Worm (Caenorhabditis elegans): ENCODE measurements around the gene str-89.

The str-89 gene

DNA sequence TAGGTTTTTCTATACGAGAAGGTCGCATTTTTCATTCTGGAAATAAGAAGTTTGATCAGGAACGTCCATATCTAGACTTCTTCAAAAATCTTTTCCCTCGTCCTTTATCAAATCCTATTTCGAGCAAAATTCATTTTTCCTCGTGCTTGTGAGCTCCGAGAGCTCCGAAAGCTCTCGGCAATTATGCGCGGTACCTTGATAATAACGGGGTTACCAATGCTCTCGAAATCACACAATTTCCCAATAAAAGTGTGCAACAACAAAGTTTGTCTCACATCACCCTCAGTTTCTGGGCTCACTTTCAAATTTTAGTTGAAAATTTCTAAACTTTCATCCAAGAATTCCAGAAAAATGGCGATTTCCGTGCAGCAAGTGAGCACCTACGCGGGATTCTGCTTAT is at the start of gene str-89:
str-89 (plus strand) TSS at position 301 of the 400 bp plus-strand sequence.
- TF ChIP-seq W03F9.2 (tag; optimal IDR thresholded peaks at IDR 0.05), result no peak

DNA sequence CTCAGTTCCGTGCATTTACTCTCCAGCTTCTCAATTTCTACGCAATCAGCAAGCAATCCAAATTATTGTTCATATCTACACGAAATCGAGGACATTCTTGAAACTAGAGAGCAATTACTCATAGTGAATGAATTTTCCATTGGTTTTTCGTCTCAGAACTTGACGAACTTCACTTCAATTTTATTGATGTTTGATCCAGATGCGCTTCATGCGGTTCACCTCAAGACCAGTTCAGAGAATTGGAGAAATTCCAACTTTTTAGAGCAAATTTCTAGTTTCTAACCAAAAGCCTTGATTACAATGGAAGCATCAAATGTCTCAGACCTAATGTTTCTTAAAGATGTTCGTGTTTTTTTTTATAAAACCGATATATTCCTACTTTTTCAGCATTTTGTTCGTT is 48.4 kb upstream of the str-89 start, which contains the start of gene Y6G8.8:
Y6G8.8 (plus strand) TSS at position 301 of the 400 bp plus-strand sequence.
- TF ChIP-seq dao-5 (tag; optimal IDR thresholded peaks at IDR 0.05), result no peak
- no peak for TF ChIP-seq him-1 (tag; optimal IDR thresholded peaks at IDR 0.05)
- TF ChIP-seq W03F9.2 (tag; optimal IDR thresholded peaks at IDR 0.05), result no peak

DNA sequence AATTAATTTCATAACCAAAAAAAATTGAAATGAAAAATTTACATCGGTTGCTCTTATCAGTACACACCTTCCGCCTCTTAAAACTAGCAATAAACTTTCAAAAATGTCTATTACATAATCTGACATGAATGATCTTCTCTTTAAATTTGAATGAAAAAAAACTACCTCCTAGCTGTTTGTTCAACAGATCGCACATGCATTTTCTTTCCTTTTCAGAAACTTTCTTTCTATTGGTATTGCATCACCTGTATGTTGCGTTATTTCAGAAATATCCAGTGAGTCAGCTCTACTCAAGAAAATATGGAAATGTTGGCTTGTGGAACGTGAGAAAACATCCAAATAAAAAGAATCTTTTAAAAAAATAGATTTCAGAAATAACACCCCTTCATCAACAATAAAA is 45.4 kb upstream of the str-89 start, which contains the start of gene F57G4.1:
F57G4.1 (plus strand) TSS at position 301 of the 400 bp plus-strand sequence.
- no peak for TF ChIP-seq dao-5 (tag; optimal IDR thresholded peaks at IDR 0.05)
- TF ChIP-seq him-1 (tag; optimal IDR thresholded peaks at IDR 0.05), result no peak
- TF ChIP-seq W03F9.2 (tag; optimal IDR thresholded peaks at IDR 0.05), result no peak

DNA sequence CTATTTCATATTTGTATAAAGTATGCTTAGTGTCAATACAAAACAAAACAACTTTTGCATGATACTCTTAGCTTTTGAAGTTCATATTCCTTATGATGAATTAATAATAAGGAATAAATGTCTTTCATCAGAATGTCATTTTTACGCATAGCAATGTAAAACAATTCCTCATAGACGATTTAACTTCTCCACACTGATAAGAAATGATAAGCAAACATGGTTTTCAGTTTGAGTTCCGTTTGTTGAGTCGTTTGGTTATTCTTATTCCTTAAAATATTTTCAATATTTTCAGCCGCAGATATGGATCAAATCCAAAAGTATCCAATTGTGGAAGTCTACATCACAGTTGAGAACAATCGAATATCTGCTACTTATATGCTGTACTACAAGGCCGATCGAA is 43.7 kb upstream of the str-89 start, which contains the start of gene F57G4.11:
F57G4.11 (plus strand) TSS at position 301 of the 400 bp plus-strand sequence.
- no peak for TF ChIP-seq him-1 (tag; optimal IDR thresholded peaks at IDR 0.05)
- TF ChIP-seq dao-5 (tag; optimal IDR thresholded peaks at IDR 0.05), result no peak
- TF ChIP-seq W03F9.2 (tag; optimal IDR thresholded peaks at IDR 0.05), result no peak

DNA sequence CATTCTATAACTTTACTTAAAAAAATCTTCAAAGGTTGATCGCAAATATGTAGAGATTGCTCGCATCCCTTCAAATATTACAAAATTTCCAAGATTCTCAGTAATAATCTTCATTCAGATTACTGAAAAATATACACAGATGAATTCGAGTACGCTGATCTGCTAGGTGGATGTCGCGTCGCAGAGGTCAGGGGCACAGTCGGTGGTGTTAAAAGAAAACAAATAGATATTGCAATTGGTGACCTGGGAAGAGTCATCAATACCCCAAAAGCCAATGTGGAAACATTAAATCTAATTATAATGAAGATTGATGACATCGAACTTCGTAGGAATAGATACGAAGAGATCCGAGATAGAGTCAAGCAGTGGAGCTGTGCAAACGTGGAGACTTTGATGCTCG is 40.1 kb upstream of the str-89 start, which contains the start of gene F57G4.10:
F57G4.10 (plus strand) TSS at position 301 of the 400 bp plus-strand sequence.
- TF ChIP-seq dao-5 (tag; optimal IDR thresholded peaks at IDR 0.05) (no peak), W03F9.2 (tag; optimal IDR thresholded peaks at IDR 0.05) (no peak), him-1 (tag; optimal IDR thresholded peaks at IDR 0.05) (no peak)

DNA sequence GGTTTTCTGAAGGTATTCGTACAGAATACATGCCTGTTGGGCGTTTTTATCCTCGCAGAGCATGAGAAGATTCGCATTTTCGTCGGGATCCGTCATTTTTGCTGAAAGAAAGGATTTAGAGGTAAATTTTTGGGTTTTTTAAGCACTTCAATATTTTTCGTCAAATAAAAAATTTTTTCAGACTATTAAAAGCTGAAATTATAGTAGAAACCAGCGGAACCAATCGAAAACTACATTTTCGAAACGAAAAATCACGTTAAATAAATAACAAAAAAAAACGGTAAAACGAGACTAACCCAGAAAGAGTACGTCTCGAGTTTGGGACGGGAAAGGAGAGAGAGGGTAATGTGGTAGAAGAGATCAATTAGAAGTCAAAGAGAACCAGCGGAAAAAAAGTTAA is 18.2 kb upstream of the str-89 start, which contains the start of gene fbxa-192:
fbxa-192 (minus strand) TSS at position 101 of the 400 bp plus-strand sequence.
- no peak for TF ChIP-seq W03F9.2 (tag; optimal IDR thresholded peaks at IDR 0.05)
- no peak for TF ChIP-seq him-1 (tag; optimal IDR thresholded peaks at IDR 0.05)
- no peak for TF ChIP-seq dao-5 (tag; optimal IDR thresholded peaks at IDR 0.05)

DNA sequence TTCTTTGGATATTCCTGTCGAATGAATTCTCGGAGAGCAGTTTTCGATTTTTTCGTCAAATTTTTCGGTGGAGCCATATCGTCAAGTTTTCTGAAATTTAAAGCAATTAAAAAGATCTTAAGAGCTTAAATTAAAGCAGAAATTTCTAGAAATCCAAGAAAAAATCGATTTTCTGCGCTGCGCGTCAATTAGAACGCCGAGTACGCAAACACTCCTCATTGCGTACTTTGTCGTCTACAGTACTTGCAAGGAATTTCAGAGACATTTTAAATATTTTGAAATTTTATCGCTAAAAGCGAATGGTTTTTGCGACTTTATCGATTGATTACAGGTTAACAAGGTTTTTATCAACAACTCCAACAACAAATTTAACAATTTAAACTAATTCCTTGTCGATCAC is 13.4 kb upstream of the str-89 start:
- no peak for TF ChIP-seq dao-5 (tag; optimal IDR thresholded peaks at IDR 0.05)
- TF ChIP-seq him-1 (tag; optimal IDR thresholded peaks at IDR 0.05), result no peak
- no peak for TF ChIP-seq W03F9.2 (tag; optimal IDR thresholded peaks at IDR 0.05)

DNA sequence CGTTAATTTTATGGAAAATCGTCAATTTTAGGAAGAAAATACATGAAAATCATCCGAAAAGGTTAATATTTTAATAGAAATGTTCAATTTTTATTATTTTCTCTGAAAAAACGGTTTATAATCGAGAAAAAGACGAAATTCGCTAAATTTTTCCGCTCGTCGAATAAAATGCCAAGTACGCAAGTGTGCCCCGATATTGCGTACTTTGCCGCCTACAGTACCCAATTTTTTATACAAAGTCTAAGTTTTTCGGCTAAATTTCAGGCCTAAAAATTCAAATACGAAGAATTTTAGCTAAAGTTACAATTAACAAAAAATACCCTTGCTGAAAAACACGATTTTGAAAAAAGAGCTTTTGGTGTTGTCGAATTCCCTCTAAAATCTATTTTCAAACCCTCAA is 9.8 kb upstream of the str-89 start:
- no peak for TF ChIP-seq dao-5 (tag; optimal IDR thresholded peaks at IDR 0.05)
- TF ChIP-seq him-1 (tag; optimal IDR thresholded peaks at IDR 0.05), result no peak
- no peak for TF ChIP-seq W03F9.2 (tag; optimal IDR thresholded peaks at IDR 0.05)

DNA sequence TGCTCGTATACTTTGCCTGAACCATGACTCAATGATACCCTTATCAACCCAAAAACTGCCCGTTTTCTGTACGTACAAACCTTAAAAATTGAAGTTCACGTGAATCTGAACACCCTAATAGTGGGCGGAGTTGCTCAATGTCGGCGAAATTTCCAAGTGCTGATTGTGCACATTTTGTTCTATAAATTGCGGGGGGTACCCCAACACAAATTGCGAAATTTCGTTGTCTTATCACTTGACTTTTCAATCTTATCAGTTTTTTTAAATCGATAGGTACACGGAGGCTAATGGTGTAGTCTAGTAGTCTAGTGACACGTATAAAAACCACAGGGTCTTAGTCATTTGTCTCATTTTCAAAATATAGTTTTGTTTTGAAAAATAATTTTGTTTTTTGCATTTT is 9.4 kb upstream of the str-89 start, which contains the start of gene fbxa-108:
fbxa-108 (minus strand) TSS at position 158 of the 400 bp plus-strand sequence.
- TF ChIP-seq him-1 (tag; optimal IDR thresholded peaks at IDR 0.05), result no peak
- no peak for TF ChIP-seq W03F9.2 (tag; optimal IDR thresholded peaks at IDR 0.05)
- TF ChIP-seq dao-5 (tag; optimal IDR thresholded peaks at IDR 0.05), result no peak

DNA sequence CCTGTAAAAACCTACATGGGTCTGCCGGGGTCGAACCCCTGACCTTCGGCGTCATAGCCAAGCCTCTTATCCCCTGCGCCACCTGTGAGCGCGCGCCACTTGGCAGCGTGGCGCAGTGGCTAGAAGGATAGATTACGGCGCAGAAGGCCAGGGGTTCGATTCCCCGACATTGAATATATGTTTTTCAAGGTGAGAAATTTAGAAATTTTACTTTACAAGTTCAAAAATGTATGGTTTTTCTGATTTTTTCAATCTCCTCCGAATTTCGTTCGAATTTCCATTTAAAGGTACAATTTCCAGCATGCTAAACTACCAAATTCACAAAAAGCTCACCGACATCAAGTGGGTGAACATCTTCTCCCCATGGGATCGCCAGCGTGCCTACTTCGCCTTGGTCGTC is 8.6 kb upstream of the str-89 start, which contains the start of gene dgat-2:
dgat-2 (plus strand) TSS at position 301 of the 400 bp plus-strand sequence.
- TF ChIP-seq W03F9.2 (tag; optimal IDR thresholded peaks at IDR 0.05), result no peak
- TF ChIP-seq dao-5 (tag; optimal IDR thresholded peaks at IDR 0.05), result no peak
- TF ChIP-seq him-1 (tag; optimal IDR thresholded peaks at IDR 0.05), result no peak

DNA sequence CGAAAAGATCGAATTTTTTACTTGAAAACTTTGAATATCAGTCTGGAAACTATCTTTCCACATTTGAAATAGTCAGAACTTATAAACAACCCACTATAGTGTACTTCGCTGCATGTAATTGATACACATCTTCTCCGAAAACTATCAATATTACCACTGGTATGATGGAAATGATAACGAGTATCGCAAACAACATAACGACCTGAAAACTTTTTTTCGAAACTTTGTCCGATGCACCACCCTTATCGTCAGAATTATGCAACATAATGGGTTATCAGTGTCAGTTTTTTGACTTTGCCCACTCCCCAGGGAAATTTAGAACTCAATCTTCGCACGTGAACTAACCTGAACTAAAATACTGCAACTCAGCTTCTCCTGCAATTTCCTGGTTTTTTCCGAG is 6.4 kb upstream of the str-89 start:
- TF ChIP-seq him-1 (tag; optimal IDR thresholded peaks at IDR 0.05) (no peak), W03F9.2 (tag; optimal IDR thresholded peaks at IDR 0.05) (no peak), dao-5 (tag; optimal IDR thresholded peaks at IDR 0.05) (no peak)

DNA sequence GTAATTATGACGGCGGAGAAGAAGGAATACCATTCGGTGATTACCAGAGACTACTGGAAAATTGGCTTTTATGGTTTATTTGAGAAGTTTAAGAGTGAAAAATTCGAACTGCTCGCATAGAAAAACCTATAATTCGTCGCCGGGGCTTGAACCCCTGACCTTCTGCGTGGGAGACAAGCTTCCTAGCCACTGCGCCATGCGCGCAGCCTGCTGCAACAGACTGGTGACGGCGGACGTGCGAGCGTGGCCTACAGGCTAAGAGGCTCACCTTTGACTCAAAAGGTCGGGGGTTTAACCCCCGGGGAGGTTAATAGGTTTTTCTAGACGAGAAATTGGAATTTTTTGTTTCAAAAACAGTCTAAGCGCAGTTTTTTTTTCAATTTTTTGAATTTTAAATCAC is 4.3 kb upstream of the str-89 start:
- TF ChIP-seq W03F9.2 (tag; optimal IDR thresholded peaks at IDR 0.05), result no peak
- TF ChIP-seq dao-5 (tag; optimal IDR thresholded peaks at IDR 0.05), result no peak
- no peak for TF ChIP-seq him-1 (tag; optimal IDR thresholded peaks at IDR 0.05)

DNA sequence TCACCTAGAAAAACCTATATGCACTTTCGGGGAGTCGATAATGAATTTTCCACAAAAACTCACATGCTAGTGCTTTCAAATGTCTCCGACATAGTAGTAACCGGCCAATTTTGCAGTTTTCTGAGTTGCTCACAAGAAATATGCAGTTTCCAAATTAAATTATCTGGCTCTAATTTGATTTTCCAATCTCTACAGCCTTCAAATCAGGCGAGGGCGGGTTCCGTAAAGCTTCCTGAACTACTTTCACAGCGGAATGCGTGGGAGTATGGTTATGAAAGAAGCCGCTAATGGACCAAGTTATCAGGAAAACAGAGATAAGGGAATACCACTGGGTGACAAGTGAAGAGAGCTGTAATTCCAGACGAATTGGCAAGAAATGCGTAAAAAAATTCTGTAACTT is 2.7 kb upstream of the str-89 start, which contains the start of gene F59A1.11:
F59A1.11 (minus strand) TSS at position 101 of the 400 bp plus-strand sequence.
- TF ChIP-seq W03F9.2 (tag; optimal IDR thresholded peaks at IDR 0.05), result no peak
- no peak for TF ChIP-seq dao-5 (tag; optimal IDR thresholded peaks at IDR 0.05)
- no peak for TF ChIP-seq him-1 (tag; optimal IDR thresholded peaks at IDR 0.05)

DNA sequence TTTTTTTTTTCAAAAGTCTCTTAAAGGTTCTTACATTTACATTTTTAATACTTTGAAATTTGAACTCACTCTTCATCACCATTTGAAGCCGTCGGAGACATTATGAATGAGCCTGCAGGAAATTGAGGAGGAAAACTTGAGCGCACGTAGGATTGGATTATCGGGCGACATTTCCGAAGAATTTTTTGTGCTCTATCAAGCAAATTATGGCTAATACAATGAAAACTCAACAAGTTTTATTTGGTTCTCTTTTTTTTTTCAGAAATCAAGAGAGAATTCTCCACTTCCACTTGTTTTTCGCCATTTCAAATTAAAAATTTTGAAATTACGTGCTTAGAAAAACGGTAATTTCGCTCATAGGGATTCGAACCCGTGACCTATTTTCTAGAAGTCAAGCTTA is 955 bp upstream of the str-89 start, which contains the start of gene F59A1.12:
F59A1.12 (minus strand) TSS at position 101 of the 400 bp plus-strand sequence.
- TF ChIP-seq dao-5 (tag; optimal IDR thresholded peaks at IDR 0.05), result no peak
- TF ChIP-seq W03F9.2 (tag; optimal IDR thresholded peaks at IDR 0.05), result no peak
- no peak for TF ChIP-seq him-1 (tag; optimal IDR thresholded peaks at IDR 0.05)

DNA sequence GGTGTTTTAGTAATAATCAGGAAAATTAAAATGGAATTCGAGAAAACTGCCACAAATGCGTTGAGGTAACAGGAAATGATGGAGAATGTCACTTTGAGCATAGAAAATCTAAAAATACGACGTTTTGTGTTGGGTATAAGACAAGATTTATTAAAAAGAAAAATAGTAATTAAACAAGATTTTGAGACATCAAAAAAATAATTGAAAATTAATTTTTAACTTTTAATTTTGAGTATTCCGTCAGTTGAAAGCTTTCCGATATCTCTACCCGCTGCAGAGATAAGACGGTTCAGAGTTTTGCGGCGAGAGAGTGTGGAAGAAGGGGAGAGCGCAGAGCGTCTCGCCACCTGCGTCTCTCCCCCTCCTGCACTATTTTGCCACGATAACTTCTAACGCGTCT is 4.7 kb downstream of the str-89 start, which contains the start of gene str-93:
str-93 (minus strand) TSS at position 101 of the 400 bp plus-strand sequence.
- TF ChIP-seq dao-5 (tag; optimal IDR thresholded peaks at IDR 0.05), result no peak
- no peak for TF ChIP-seq W03F9.2 (tag; optimal IDR thresholded peaks at IDR 0.05)
- TF ChIP-seq him-1 (tag; optimal IDR thresholded peaks at IDR 0.05), result no peak
